Fruit fly (Drosophila melanogaster) whole organism, embryonic: ENCODE measurements around the gene CG18661.
A peak's percentile ranks its signal among the peaks of the same experiment; 100 is the strongest.

Experiments
- Abd-B ChIP-seq: fragments of 200-800 bp; sonication (Bioruptor generic); optimal IDR thresholded peaks from 2 replicates; lab custom pipeline; 2018; ENCODE audit warnings: missing biosample characterization, mild to moderate bottlenecking, missing genetic modification characterization, moderate library complexity
- Adf1 ChIP-seq: fragments of 200-800 bp; sonication (Bioruptor generic); IDR thresholded peaks from 2 replicates; pipeline ENCODE4 v1.3.6; 2022; ENCODE audit warnings: missing biosample characterization, missing genetic modification characterization
- B-H2 ChIP-seq: fragments of 200-800 bp; sonication (Bioruptor generic); optimal IDR thresholded peaks from 2 replicates; lab custom pipeline; 2018; ENCODE audit warnings: missing biosample characterization, mild to moderate bottlenecking, missing genetic modification characterization
- Bteb2 ChIP-seq: fragments of 200-800 bp; sonication (Bioruptor generic); optimal IDR thresholded peaks from 2 replicates; lab custom pipeline; 2016; ENCODE audit warnings: missing biosample characterization, missing genetic modification characterization
- CG10366 ChIP-seq: fragments of 200-800 bp; sonication (Bioruptor generic); IDR thresholded peaks from 2 replicates; pipeline ENCODE4 v1.3.6; 2022; ENCODE audit warnings: missing biosample characterization, missing genetic modification characterization
- CG10654 ChIP-seq: fragments of 200-800 bp; sonication (Bioruptor generic); optimal IDR thresholded peaks from 2 replicates; lab custom pipeline; 2016; ENCODE audit warnings: missing biosample characterization, missing genetic modification characterization
- CG11093 ChIP-seq: fragments of 200-800 bp; sonication (Bioruptor generic); IDR thresholded peaks from 3 replicates; pipeline ENCODE4 v1.3.6; 2022; ENCODE audit warnings: missing biosample characterization, missing genetic modification characterization
- CG15073 ChIP-seq: fragments of 200-800 bp; sonication (Bioruptor generic); optimal IDR thresholded peaks from 2 replicates; lab custom pipeline; 2016; ENCODE audit warnings: missing biosample characterization, missing genetic modification characterization
- CG17361 ChIP-seq: fragments of 200-800 bp; sonication (Bioruptor generic); IDR thresholded peaks from 3 replicates; pipeline ENCODE4 v1.3.6; 2022; ENCODE audit warnings: missing biosample characterization, missing genetic modification characterization
- CG17802 ChIP-seq: fragments of 200-800 bp; sonication (Bioruptor generic); optimal IDR thresholded peaks from 2 replicates; lab custom pipeline; 2018; ENCODE audit warnings: missing biosample characterization, mild to moderate bottlenecking, missing genetic modification characterization, moderate library complexity
- CG18599 ChIP-seq: fragments of 200-800 bp; sonication (Bioruptor generic); optimal IDR thresholded peaks from 3 replicates; lab custom pipeline; 2017; ENCODE audit warnings: missing biosample characterization, missing genetic modification characterization, mild to moderate bottlenecking, moderate library complexity, missing genetic modification reagents
- CG18619 ChIP-seq: fragments of 200-800 bp; sonication (Bioruptor generic); optimal IDR thresholded peaks from 3 replicates; lab custom pipeline; 2017; ENCODE audit warnings: missing biosample characterization, mild to moderate bottlenecking, missing genetic modification characterization
- CG30020 ChIP-seq: fragments of 200-800 bp; optimal IDR thresholded peaks from 2 replicates; lab custom pipeline; 2019; ENCODE audit warnings: missing biosample characterization, mild to moderate bottlenecking, missing genetic modification characterization, moderate library complexity
- CG6765 ChIP-seq: fragments of 200-800 bp; sonication (Bioruptor generic); optimal IDR thresholded peaks from 3 replicates; lab custom pipeline; 2017; ENCODE audit warnings: missing biosample characterization, mild to moderate bottlenecking, missing genetic modification characterization
- CG7357 ChIP-seq: fragments of 200-800 bp; sonication (Bioruptor generic); IDR thresholded peaks from 3 replicates; pipeline ENCODE4 v1.3.6; 2022; ENCODE audit warnings: missing biosample characterization, missing genetic modification characterization
- CG7372 ChIP-seq: fragments of 200-800 bp; sonication (Bioruptor generic); IDR thresholded peaks from 2 replicates; pipeline ENCODE4 v1.3.6; 2022; ENCODE audit warnings: missing biosample characterization, missing genetic modification characterization
- CG7556 ChIP-seq: fragments of 200-800 bp; sonication (Bioruptor generic); optimal IDR thresholded peaks from 2 replicates; lab custom pipeline; 2017; ENCODE audit warnings: missing biosample characterization, mild to moderate bottlenecking, missing genetic modification characterization
- CG8359 ChIP-seq: fragments of 200-800 bp; sonication (Bioruptor generic); optimal IDR thresholded peaks from 2 replicates; lab custom pipeline; 2017; ENCODE audit warnings: missing biosample characterization, mild to moderate bottlenecking, missing genetic modification characterization, borderline replicate concordance
- CG8478 ChIP-seq: fragments of >200 bp; optimal IDR thresholded peaks from 2 replicates; lab custom pipeline; 2018
- CG9609 ChIP-seq: fragments of 200-800 bp; sonication (Bioruptor generic); optimal IDR thresholded peaks from 3 replicates; lab custom pipeline; 2016; ENCODE audit warnings: missing biosample characterization, missing genetic modification characterization
- CG9797 ChIP-seq: fragments of 200-800 bp; sonication (Bioruptor generic); optimal IDR thresholded peaks from 3 replicates; lab custom pipeline; 2018; ENCODE audit warnings: missing biosample characterization, mild to moderate bottlenecking, missing genetic modification characterization
- CG9932 ChIP-seq: fragments of 200-800 bp; sonication (Bioruptor generic); IDR thresholded peaks from 2 replicates; pipeline ENCODE4 v1.3.6; 2022; ENCODE audit warnings: missing biosample characterization, missing genetic modification characterization
- CkIIα-i1 ChIP-seq: fragments of 200-800 bp; sonication (Bioruptor generic); IDR thresholded peaks from 2 replicates; pipeline ENCODE4 v1.3.6; 2022; ENCODE audit warnings: missing biosample characterization, missing genetic modification characterization
- D19A ChIP-seq: fragments of 200-800 bp; optimal IDR thresholded peaks from 3 replicates; lab custom pipeline; 2019; ENCODE audit warnings: missing biosample characterization, mild to moderate bottlenecking, missing genetic modification characterization, moderate library complexity
- Dad ChIP-seq: fragments of 200-800 bp; sonication (Bioruptor generic); optimal IDR thresholded peaks from 3 replicates; lab custom pipeline; 2016; ENCODE audit warnings: missing biosample characterization, missing genetic modification characterization
- Deaf1 ChIP-seq: fragments of 200-800 bp; optimal IDR thresholded peaks from 3 replicates; lab custom pipeline; 2019; ENCODE audit warnings: missing biosample characterization, mild to moderate bottlenecking, missing genetic modification characterization, moderate library complexity
- Fer1 ChIP-seq: fragments of 200-800 bp; sonication (Bioruptor generic); optimal IDR thresholded peaks from 2 replicates; lab custom pipeline; 2017; ENCODE audit warnings: missing biosample characterization, mild to moderate bottlenecking, missing genetic modification characterization
- Fer3 ChIP-seq: fragments of 200-800 bp; sonication (Bioruptor generic); optimal IDR thresholded peaks from 2 replicates; lab custom pipeline; 2018; ENCODE audit warnings: missing biosample characterization, mild to moderate bottlenecking, missing genetic modification characterization, moderate library complexity
- Hr39 ChIP-seq: fragments of >200 bp; optimal IDR thresholded peaks from 2 replicates; lab custom pipeline; 2017
- Mrtf ChIP-seq: fragments of 200-800 bp; sonication (Bioruptor generic); IDR thresholded peaks from 3 replicates; pipeline ENCODE4 v1.3.6; 2022; ENCODE audit warnings: missing biosample characterization, missing genetic modification characterization
- Stat92E ChIP-seq, 3 experiments: fragments of >200 bp in 2 of 3; fragments of 200-800 bp in 1 of 3; sonication (Bioruptor generic) in 1 of 3; optimal IDR thresholded peaks; 2 replicates each; lab custom pipeline; 2017 to 2019; ENCODE audit warnings: missing biosample characterization in 3 of 3, missing genetic modification characterization in 3 of 3, mild to moderate bottlenecking in 1 of 3, moderate library complexity in 1 of 3
- Trl ChIP-seq, 3 experiments: fragments of >200 bp in 2 of 3; fragments of 200-800 bp in 1 of 3; sonication (Bioruptor generic) in 1 of 3; optimal IDR thresholded peaks; 2 replicates in 1 of 3; 3 replicates in 2 of 3; lab custom pipeline; 2016 to 2017; ENCODE audit warnings: missing biosample characterization in 1 of 3, missing genetic modification characterization in 1 of 3
- Vsx1 ChIP-seq: fragments of 200-800 bp; sonication (Bioruptor generic); optimal IDR thresholded peaks from 2 replicates; lab custom pipeline; 2017; ENCODE audit warnings: missing biosample characterization, mild to moderate bottlenecking, missing genetic modification characterization, missing genetic modification reagents
- al ChIP-seq: fragments of 200-800 bp; sonication (Bioruptor generic); IDR thresholded peaks from 2 replicates; pipeline ENCODE4 v1.3.6; 2022; ENCODE audit warnings: missing biosample characterization, missing genetic modification characterization
- az2 ChIP-seq: fragments of 200-800 bp; sonication (Bioruptor generic); optimal IDR thresholded peaks from 3 replicates; lab custom pipeline; 2016; ENCODE audit warnings: missing biosample characterization, missing genetic modification characterization
- bowl ChIP-seq: fragments of 200-800 bp; sonication (Bioruptor generic); IDR thresholded peaks from 2 replicates; pipeline ENCODE4 v1.3.6; 2022; ENCODE audit warnings: missing biosample characterization, missing genetic modification characterization
- emc ChIP-seq: fragments of 200-800 bp; sonication (Bioruptor generic); optimal IDR thresholded peaks from 2 replicates; lab custom pipeline; 2016; ENCODE audit warnings: missing biosample characterization, missing genetic modification characterization
- exex ChIP-seq: fragments of 200-800 bp; sonication (Bioruptor generic); optimal IDR thresholded peaks from 4 replicates; lab custom pipeline; 2018; ENCODE audit warnings: missing biosample characterization, mild to moderate bottlenecking, missing genetic modification characterization, moderate library complexity
- fu2 ChIP-seq: fragments of 200-800 bp; sonication (Bioruptor generic); optimal IDR thresholded peaks from 2 replicates; lab custom pipeline; 2016; ENCODE audit warnings: missing biosample characterization, missing genetic modification characterization
- gro ChIP-seq: fragments of 200-800 bp; sonication (Bioruptor generic); optimal IDR thresholded peaks from 2 replicates; lab custom pipeline; 2016; ENCODE audit warnings: missing biosample characterization, missing genetic modification characterization
- hkb ChIP-seq, 2 experiments: fragments of 200-800 bp in 1 of 2; fragments of >200 bp in 1 of 2; sonication (Bioruptor generic) in 1 of 2; IDR thresholded peaks in 1 of 2; optimal IDR thresholded peaks in 1 of 2; 2 replicates each; pipeline versions ENCODE4 v1.3.6 to Lab custom; 2017 to 2022; ENCODE audit warnings: missing biosample characterization in 1 of 2, missing genetic modification characterization in 1 of 2
- mirr ChIP-seq: fragments of 200-800 bp; sonication (Bioruptor generic); optimal IDR thresholded peaks from 3 replicates; lab custom pipeline; 2018; ENCODE audit warnings: missing biosample characterization, mild to moderate bottlenecking, missing genetic modification characterization
- onecut ChIP-seq: fragments of 200-800 bp; sonication (Bioruptor generic); IDR thresholded peaks from 2 replicates; pipeline ENCODE4 v1.3.6; 2022; ENCODE audit warnings: missing biosample characterization, missing genetic modification characterization
- repo ChIP-seq: fragments of 200-800 bp; sonication (Bioruptor generic); optimal IDR thresholded peaks from 2 replicates; lab custom pipeline; 2016; ENCODE audit warnings: missing biosample characterization, missing genetic modification characterization
- salm ChIP-seq: fragments of 200-800 bp; sonication (Bioruptor generic); optimal IDR thresholded peaks from 2 replicates; lab custom pipeline; 2018; ENCODE audit warnings: missing biosample characterization, mild to moderate bottlenecking, missing genetic modification characterization
- shn ChIP-seq: fragments of 200-800 bp; sonication (Bioruptor generic); optimal IDR thresholded peaks from 3 replicates; lab custom pipeline; 2016; ENCODE audit warnings: missing biosample characterization, missing genetic modification characterization
- tap ChIP-seq: fragments of 200-800 bp; optimal IDR thresholded peaks from 3 replicates; lab custom pipeline; 2019; ENCODE audit warnings: missing biosample characterization, mild to moderate bottlenecking, missing genetic modification characterization, moderate library complexity
- vvl ChIP-seq: fragments of 200-800 bp; sonication (Bioruptor generic); IDR thresholded peaks from 2 replicates; pipeline ENCODE4 v1.3.6; 2022; ENCODE audit warnings: missing biosample characterization, missing genetic modification characterization
- zen ChIP-seq: fragments of 200-800 bp; sonication (Bioruptor generic); optimal IDR thresholded peaks from 3 replicates; lab custom pipeline; 2018; ENCODE audit warnings: missing biosample characterization, mild to moderate bottlenecking, missing genetic modification characterization, moderate library complexity

CG18661 gene

dm6 chr2L:8984614-8985318 is 12.6 kb upstream of the CG18661 start, which contains the start of gene CG13101 (continued):
- TF ChIP-seq Fer3 (tag; lab: Kevin White, UChicago): peak; percentile 94
- peak; percentile 89 for TF ChIP-seq al
- TF ChIP-seq Vsx1 (GFP tag; lab: Kevin White, UChicago): peak; percentile 85
- peak; percentile 91 for TF ChIP-seq tap
- TF ChIP-seq repo: peak; percentile 68
- no peak for TF ChIP-seq mirr (GFP tag; lab: Kevin White, UChicago)
- TF ChIP-seq CG9932 (GFP tag; lab: Robert Waterston, UW): peak; percentile 93
- peak; percentile 56 for TF ChIP-seq CG15073 (GFP tag; lab: Kevin White, UChicago)
- peak; percentile 82 for TF ChIP-seq CG6765 (GFP tag; lab: Kevin White, UChicago)
- peak; percentile 93 for TF ChIP-seq az2
- peak; percentile 84 for TF ChIP-seq CG10654 (GFP tag; lab: Kevin White, UChicago)
- no peak for TF ChIP-seq CG8478 (lab: Kevin White, UChicago)
- no peak for TF ChIP-seq B-H2 (GFP tag; lab: Kevin White, UChicago)
- peak; percentile 94 for TF ChIP-seq Adf1 (GFP tag; lab: Robert Waterston, UW)
- TF ChIP-seq CG11093 (GFP tag; lab: Robert Waterston, UW): peak; percentile 84
- TF ChIP-seq Hr39 (lab: Kevin White, UChicago): no peak
- peak; percentile 94 for TF ChIP-seq Fer1 (GFP tag; lab: Kevin White, UChicago)
- TF ChIP-seq CG9797 (GFP tag; lab: Kevin White, UChicago): no peak
- peak; percentile 89 for TF ChIP-seq zen (tag; lab: Kevin White, UChicago)
- TF ChIP-seq CG9609: peak; percentile 69
- TF ChIP-seq CG17361 (GFP tag; lab: Robert Waterston, UW): peak; percentile 91
- TF ChIP-seq Stat92E (GFP tag; optimal IDR thresholded peaks at IDR 0.05; lab: Kevin White, UChicago): peak in 1 of 3 experiments; percentile 83
- TF ChIP-seq CG7372 (GFP tag; lab: Robert Waterston, UW): peak; percentile 90
- TF ChIP-seq CG7357 (GFP tag; lab: Robert Waterston, UW): peak; percentile 83; the same call in 2 of the 3 replicates
- peak; percentile 87 for TF ChIP-seq CG18619
- TF ChIP-seq Dad (GFP tag; lab: Kevin White, UChicago): peak; percentile 71
- no peak for TF ChIP-seq hkb (optimal IDR thresholded peaks at IDR 0.05; lab: Kevin White, UChicago)
- peak; percentile 95 for TF ChIP-seq hkb (GFP tag; IDR thresholded peaks at IDR 0.05; lab: Robert Waterston, UW)
- peak; percentile 95 for TF ChIP-seq CG7556
- TF ChIP-seq gro (GFP tag; lab: Kevin White, UChicago): peak; percentile 81
- peak; percentile 91 for TF ChIP-seq Bteb2 (GFP tag; lab: Kevin White, UChicago)
- peak; percentile 70 for TF ChIP-seq exex (tag; lab: Kevin White, UChicago)
- peak; percentile 90; the same call in 2 of the 3 replicates for TF ChIP-seq Mrtf
- TF ChIP-seq CG18599: peak; percentile 93
- peak; percentile 61 for TF ChIP-seq CG30020 (tag; lab: Kevin White, UChicago)
- peak; percentile 98 for TF ChIP-seq vvl (GFP tag; lab: Robert Waterston, UW)
- peak; percentile 81 for TF ChIP-seq onecut (GFP tag; lab: Robert Waterston, UW)
- peak; percentile 86 for TF ChIP-seq Abd-B (GFP tag; lab: Kevin White, UChicago)
- peak; percentile 82 for TF ChIP-seq Deaf1
- peak; percentile 79 for TF ChIP-seq CG8359
- TF ChIP-seq CG10366 (GFP tag; lab: Robert Waterston, UW): peak; percentile 92
- peak; percentile 80 for TF ChIP-seq D19A (tag; lab: Kevin White, UChicago)
- peak; percentile 57 for TF ChIP-seq CG17802 (tag; lab: Kevin White, UChicago)
- TF ChIP-seq emc (GFP tag; lab: Kevin White, UChicago): peak; percentile 70
- peak; percentile 51; the same call in 1 of the 2 replicates for TF ChIP-seq CkIIα-i1
- TF ChIP-seq salm (tag; lab: Kevin White, UChicago): peak; percentile 88
- TF ChIP-seq fu2 (GFP tag; lab: Kevin White, UChicago): peak; percentile 63
- peak; percentile 3 for TF ChIP-seq shn (GFP tag; lab: Kevin White, UChicago)
- peak; percentile 56 to 62 for TF ChIP-seq Trl (optimal IDR thresholded peaks at IDR 0.05; lab: Kevin White, UChicago)
- TF ChIP-seq Trl (GFP tag; optimal IDR thresholded peaks at IDR 0.05; lab: Kevin White, UChicago): peak; percentile 88
- TF ChIP-seq bowl: peak; percentile 86
